Worm (Caenorhabditis elegans) whole organism, late embryonic: ENCODE results near the gene lin-31.

ENCODE experiments used
- C08G9.2 ChIP-seq: sonication (generic microtip); optimal IDR thresholded peaks from 2 replicates; lab custom pipeline; 2016; ENCODE audit warnings: mild to moderate bottlenecking, missing genetic modification characterization, moderate library complexity, missing compliant biosample characterization
- F13H6.1 ChIP-seq: sonication (generic microtip); optimal IDR thresholded peaks from 2 replicates; lab custom pipeline; 2016; ENCODE audit warnings: missing genetic modification characterization, missing compliant biosample characterization
- K02D7.2 ChIP-seq: sonication (generic microtip); optimal IDR thresholded peaks from 2 replicates; lab custom pipeline; 2017; ENCODE audit warnings: mild to moderate bottlenecking, missing genetic modification characterization, missing compliant biosample characterization
- K09A11.1 ChIP-seq: sonication (generic microtip); optimal IDR thresholded peaks from 2 replicates; lab custom pipeline; 2017; ENCODE audit warnings: antibody characterized with exemption, mild to moderate bottlenecking, missing genetic modification characterization, missing compliant biosample characterization; ENCODE audit not compliant: insufficient read depth
- T23F11.4 ChIP-seq: fragments of 200-800 bp; sonication (Bioruptor generic); optimal IDR thresholded peaks from 2 replicates; lab custom pipeline; 2018; ENCODE audit warnings: mild to moderate bottlenecking, missing genetic modification characterization, missing compliant biosample characterization
- ahr-1 ChIP-seq: sonication (generic microtip); optimal IDR thresholded peaks from 2 replicates; lab custom pipeline; 2016; ENCODE audit warnings: missing genetic modification characterization, missing compliant biosample characterization
- ceh-14 ChIP-seq: sonication (generic microtip); optimal IDR thresholded peaks from 2 replicates; lab custom pipeline; 2016; ENCODE audit warnings: missing genotype, missing genetic modification characterization, missing compliant biosample characterization
- ceh-18 ChIP-seq: sonication (generic microtip); optimal IDR thresholded peaks from 2 replicates; lab custom pipeline; 2016; ENCODE audit warnings: missing genetic modification characterization, missing compliant biosample characterization
- ceh-19 ChIP-seq: fragments of 200-800 bp; sonication (Bioruptor generic); optimal IDR thresholded peaks from 2 replicates; lab custom pipeline; 2018; ENCODE audit warnings: mild to moderate bottlenecking, missing genetic modification characterization, missing compliant biosample characterization
- ceh-31 ChIP-seq: sonication (generic microtip); optimal IDR thresholded peaks from 2 replicates; lab custom pipeline; 2016; ENCODE audit warnings: missing genetic modification characterization, missing compliant biosample characterization
- ceh-34 ChIP-seq: sonication (generic microtip); optimal IDR thresholded peaks from 2 replicates; lab custom pipeline; 2016; ENCODE audit warnings: mild to moderate bottlenecking, missing genetic modification characterization, missing compliant biosample characterization
- ceh-6 ChIP-seq: fragments of 200-800 bp; sonication (Bioruptor generic); optimal IDR thresholded peaks from 2 replicates; lab custom pipeline; 2018; ENCODE audit warnings: mild to moderate bottlenecking, missing genetic modification characterization, missing compliant biosample characterization
- dmd-4 ChIP-seq: sonication (generic microtip); optimal IDR thresholded peaks from 2 replicates; lab custom pipeline; 2016; ENCODE audit warnings: borderline replicate concordance, missing genetic modification characterization, missing compliant biosample characterization
- dve-1 ChIP-seq: sonication (generic microtip); optimal IDR thresholded peaks from 2 replicates; lab custom pipeline; 2017; ENCODE audit warnings: antibody characterized with exemption, mild to moderate bottlenecking, missing genetic modification characterization, missing compliant biosample characterization
- fax-1 ChIP-seq: sonication (generic microtip); optimal IDR thresholded peaks from 2 replicates; lab custom pipeline; 2016; ENCODE audit warnings: missing genotype, missing genetic modification characterization, missing compliant biosample characterization
- fkh-6 ChIP-seq: sonication (generic microtip); optimal IDR thresholded peaks from 2 replicates; lab custom pipeline; 2016; ENCODE audit warnings: missing genetic modification characterization, missing compliant biosample characterization
- hlh-30 ChIP-seq: sonication (generic microtip); optimal IDR thresholded peaks from 2 replicates; lab custom pipeline; 2017; ENCODE audit warnings: antibody characterized with exemption, missing genetic modification characterization, missing compliant biosample characterization; ENCODE audit not compliant: insufficient read depth
- lin-11 ChIP-seq: fragments of 200-800 bp; sonication (Bioruptor generic); optimal IDR thresholded peaks from 2 replicates; lab custom pipeline; 2018; ENCODE audit warnings: mild to moderate bottlenecking, missing genetic modification characterization, missing compliant biosample characterization
- nfya-1 ChIP-seq: sonication (generic microtip); optimal IDR thresholded peaks from 2 replicates; lab custom pipeline; 2017; ENCODE audit warnings: missing genetic modification characterization, mild to moderate bottlenecking, missing compliant biosample characterization, antibody characterized with exemption, moderate library complexity
- odd-2 ChIP-seq: sonication (generic microtip); optimal IDR thresholded peaks from 2 replicates; lab custom pipeline; 2017; ENCODE audit warnings: antibody characterized with exemption, mild to moderate bottlenecking, missing genetic modification characterization, missing compliant biosample characterization
- pag-3 ChIP-seq: sonication (generic microtip); optimal IDR thresholded peaks from 2 replicates; lab custom pipeline; 2016; ENCODE audit warnings: missing compliant biosample characterization, missing genetic modification characterization, borderline replicate concordance
- pax-1 ChIP-seq: fragments of 150-350 bp; optimal IDR thresholded peaks from 2 replicates; lab custom pipeline; 2014; ENCODE audit warnings: missing biosample characterization, missing genetic modification characterization
- pha-4 ChIP-seq: fragments of 150-350 bp; optimal IDR thresholded peaks from 2 replicates; lab custom pipeline; 2018; ENCODE audit warnings: missing biosample characterization, missing genetic modification reagents, missing genetic modification characterization
- sdc-2 ChIP-seq: sonication (generic microtip); optimal IDR thresholded peaks from 2 replicates; lab custom pipeline; 2016; ENCODE audit warnings: missing genotype, missing genetic modification characterization, missing compliant biosample characterization
- sox-2 ChIP-seq: fragments of 200-800 bp; sonication (Bioruptor generic); IDR thresholded peaks from 2 replicates; pipeline ENCODE4 v1.3.6; 2022; ENCODE audit warnings: missing genetic modification reagents, missing genetic modification characterization, missing compliant biosample characterization
- syd-9 ChIP-seq: sonication (generic microtip); optimal IDR thresholded peaks from 2 replicates; lab custom pipeline; 2016; ENCODE audit warnings: mild to moderate bottlenecking, missing genetic modification characterization, moderate library complexity, missing compliant biosample characterization
- tbx-2 ChIP-seq: sonication (generic microtip); optimal IDR thresholded peaks from 2 replicates; lab custom pipeline; 2016; ENCODE audit warnings: missing genetic modification characterization, missing compliant biosample characterization
- unc-42 ChIP-seq: sonication (generic microtip); optimal IDR thresholded peaks from 2 replicates; lab custom pipeline; 2016; ENCODE audit warnings: missing genotype, missing genetic modification characterization, missing compliant biosample characterization
- unc-55 ChIP-seq: sonication (generic microtip); optimal IDR thresholded peaks from 2 replicates; lab custom pipeline; 2017; ENCODE audit warnings: missing biosample characterization, missing genetic modification reagents, missing genetic modification characterization
- unc-86 ChIP-seq: sonication (generic microtip); optimal IDR thresholded peaks from 2 replicates; lab custom pipeline; 2016; ENCODE audit warnings: missing genetic modification characterization, missing compliant biosample characterization
- ztf-16 ChIP-seq: sonication (generic microtip); optimal IDR thresholded peaks from 2 replicates; lab custom pipeline; 2017; ENCODE audit warnings: missing genetic modification characterization, missing compliant biosample characterization

lin-31 gene

DNA sequence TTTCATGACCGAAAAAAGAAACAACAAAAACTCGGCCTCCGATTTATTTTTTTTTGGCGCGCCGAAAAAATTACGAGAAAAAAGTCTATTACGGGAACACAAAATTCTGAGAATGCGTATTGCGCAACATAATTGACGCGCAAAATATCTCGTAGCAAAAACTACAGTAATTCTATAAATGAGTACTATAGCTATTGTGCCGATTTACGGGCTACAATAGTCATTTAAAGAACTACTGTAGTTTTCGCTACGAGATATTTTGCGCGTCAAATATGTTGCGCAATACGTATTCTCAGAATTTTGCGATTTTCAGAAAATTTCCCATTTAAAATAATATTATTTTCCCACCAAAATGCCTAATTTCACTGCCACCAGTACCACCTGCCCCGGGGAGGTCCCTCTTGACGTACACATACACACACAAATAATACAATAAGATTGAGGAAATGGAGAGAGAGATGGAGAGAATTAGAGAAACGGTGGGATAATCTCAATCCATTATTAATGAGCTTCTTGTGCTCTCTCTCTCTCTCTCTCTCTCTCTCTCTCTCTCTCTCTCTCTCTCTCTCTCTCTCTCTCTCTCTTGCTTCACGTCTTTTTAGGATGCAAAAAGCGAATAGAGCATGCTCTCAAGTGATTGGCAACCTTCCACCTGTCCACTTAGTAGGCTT, 22.8 kb upstream of the lin-31 start (continued):
- no peak for TF ChIP-seq C08G9.2 (tag; lab: Kevin White, UChicago)
- no peak for TF ChIP-seq pag-3 (tag; lab: Kevin White, UChicago)
- no peak for TF ChIP-seq sox-2
- no peak for TF ChIP-seq dmd-4 (tag; lab: Kevin White, UChicago)
- peak; percentile 31 for TF ChIP-seq nfya-1 (tag; lab: Kevin White, UChicago)
- TF ChIP-seq ztf-16 (tag; lab: Kevin White, UChicago): no peak

DNA sequence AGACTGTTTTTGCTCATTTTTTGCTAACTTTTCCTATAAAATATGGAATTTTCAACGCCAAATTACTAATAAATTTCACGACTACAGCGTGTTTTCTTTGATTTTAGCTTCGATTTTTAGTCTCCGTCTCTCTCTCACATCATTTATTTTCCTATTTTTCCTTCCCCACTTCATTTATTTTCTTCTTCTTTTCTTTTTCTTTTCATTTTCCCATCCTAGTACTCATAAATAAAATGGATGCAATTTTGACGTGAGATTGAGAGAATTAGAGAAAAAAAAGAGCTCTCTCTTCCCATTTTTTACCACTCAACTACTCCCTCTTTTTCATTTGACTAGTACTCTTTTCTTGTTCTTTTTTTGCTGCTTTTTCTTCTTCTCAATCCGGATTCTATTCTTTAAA, 22.1 kb upstream of the lin-31 start:
- TF ChIP-seq dve-1 (no peak), F13H6.1 (tag; lab: Kevin White, UChicago) (no peak), fax-1 (no peak), K09A11.1 (no peak), ceh-19 (no peak), unc-42 (tag; lab: Kevin White, UChicago) (no peak), fkh-6 (tag; lab: Kevin White, UChicago) (no peak), odd-2 (no peak), ceh-6 (GFP tag; lab: Kevin White, UChicago) (no peak), tbx-2 (tag; lab: Kevin White, UChicago) (no peak), hlh-30 (tag; lab: Kevin White, UChicago) (no peak), unc-86 (tag; lab: Kevin White, UChicago) (no peak), lin-11 (tag; lab: Kevin White, UChicago) (no peak), unc-55 (no peak), ceh-14 (tag; lab: Kevin White, UChicago) (no peak), syd-9 (tag; lab: Kevin White, UChicago) (no peak), ahr-1 (no peak), T23F11.4 (GFP tag; lab: Kevin White, UChicago) (no peak), ceh-18 (tag; lab: Kevin White, UChicago) (no peak)

DNA sequence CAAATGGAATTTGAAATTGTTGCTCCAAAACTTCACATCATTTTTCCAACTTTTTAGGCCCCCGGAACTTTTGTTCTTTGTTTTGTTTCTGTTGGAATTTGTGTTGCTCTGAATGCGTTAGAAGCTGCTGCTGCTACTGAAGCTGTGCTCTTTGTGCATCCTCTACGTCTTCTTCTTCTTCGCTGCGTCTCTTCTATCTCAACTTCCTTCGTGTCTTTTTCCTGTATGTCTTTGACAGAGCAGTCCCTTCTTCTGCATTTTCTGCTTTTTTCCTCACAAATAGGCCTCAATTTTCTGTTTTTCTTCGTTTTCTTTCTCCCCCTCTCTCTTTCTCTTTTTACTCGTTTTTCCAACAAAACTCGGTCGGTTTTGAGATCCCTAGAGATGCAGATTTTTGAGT, 21.1 kb upstream of the lin-31 start:
- TF ChIP-seq pax-1 (no peak), ceh-31 (peak; percentile 17)
- TF ChIP-seq, all 69 proteins: peak for 1

DNA sequence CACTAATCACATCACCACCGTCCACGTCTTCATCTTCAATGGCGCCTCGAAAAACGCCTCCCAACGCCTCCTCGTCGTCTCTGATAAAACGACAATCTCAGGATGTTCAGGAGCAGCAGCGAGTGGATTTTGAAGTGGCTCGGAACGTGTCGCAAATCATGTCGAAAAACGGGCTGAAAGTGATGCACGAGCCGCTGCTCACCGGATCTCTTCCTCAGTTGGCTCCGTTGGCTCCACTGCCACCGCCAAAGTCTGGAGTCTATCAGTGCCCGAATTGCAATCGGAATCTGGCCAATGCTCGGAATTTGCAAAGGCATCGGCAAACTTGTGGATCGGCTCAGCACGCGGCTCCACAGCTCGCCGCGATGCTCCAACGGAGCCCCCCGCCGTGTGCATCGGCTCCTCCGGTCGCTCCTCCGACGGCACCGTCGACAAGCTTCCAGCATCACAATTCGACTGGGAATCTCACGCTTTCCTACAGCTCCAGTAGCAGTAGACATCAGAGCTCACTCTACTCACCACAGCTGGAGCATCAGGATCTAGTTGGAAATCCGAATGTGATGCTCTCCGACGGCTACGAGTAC, 18.0 kb upstream of the lin-31 start:
- TF ChIP-seq sdc-2 (tag; lab: Kevin White, UChicago) (peak; percentile 29), pag-3 (tag; lab: Kevin White, UChicago) (no peak), pha-4 (tag; lab: Kevin White, UChicago) (no peak)

DNA sequence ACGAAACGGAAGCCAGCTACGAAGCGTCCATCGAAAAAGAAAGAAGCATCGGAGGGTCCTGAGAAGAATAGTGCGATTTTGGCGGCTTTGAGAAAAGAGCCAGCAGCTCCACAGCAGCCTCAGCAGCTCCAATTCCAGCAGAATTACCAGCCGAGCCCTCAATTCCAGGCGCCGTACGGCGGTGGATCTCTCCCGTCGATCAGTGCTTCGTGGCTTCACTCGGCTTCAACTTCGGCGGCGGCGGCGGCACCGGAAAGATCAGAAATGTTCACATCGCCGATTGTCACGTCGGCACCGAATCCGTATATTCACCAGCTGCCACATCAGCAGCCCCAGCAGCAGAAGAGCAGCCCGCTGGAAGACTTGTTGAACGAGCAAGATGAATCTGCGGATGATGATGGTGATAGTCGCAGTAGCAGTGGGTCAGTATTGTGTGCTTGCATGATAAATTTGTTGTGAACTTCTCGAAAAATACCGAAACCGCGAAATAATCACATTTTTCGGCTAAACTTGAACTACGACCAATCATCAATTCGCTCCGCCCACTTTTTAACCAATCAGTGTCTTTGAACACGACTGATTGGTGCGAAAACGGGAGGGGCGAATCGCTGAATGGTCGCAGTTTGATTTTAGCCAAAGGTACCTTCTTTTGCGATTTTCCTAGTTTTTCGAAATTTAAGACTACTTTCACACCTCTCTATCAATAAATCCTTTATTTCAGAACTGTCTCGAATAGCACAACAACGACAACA, 16.5 kb upstream of the lin-31 start:
- TF ChIP-seq nfya-1 (tag; lab: Kevin White, UChicago) (peak; percentile 88), K02D7.2 (tag; lab: Kevin White, UChicago) (no peak)

DNA sequence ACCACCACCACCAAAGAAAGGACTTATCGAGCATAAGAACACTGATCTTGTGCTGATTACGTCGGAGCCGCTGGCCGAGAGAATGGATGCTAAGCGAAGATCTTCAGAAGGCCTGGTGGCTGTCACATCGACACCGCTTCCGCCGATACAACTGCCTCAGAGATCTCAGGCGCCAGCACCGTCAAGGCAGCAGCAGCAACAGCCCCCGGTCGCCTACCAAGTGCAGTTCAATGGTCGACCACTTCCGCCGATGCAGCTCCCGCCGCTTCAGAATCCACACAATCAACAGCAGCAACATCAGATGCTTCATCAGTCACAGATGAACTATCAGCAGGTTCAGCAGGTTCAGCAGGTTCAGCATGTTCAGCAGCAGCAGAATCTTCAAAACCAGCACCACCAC, 15.3 kb upstream of the lin-31 start:
- TF ChIP-seq F13H6.1 (tag; lab: Kevin White, UChicago): no peak
- no peak for TF ChIP-seq odd-2
- no peak for TF ChIP-seq unc-42 (tag; lab: Kevin White, UChicago)
- TF ChIP-seq sdc-2 (tag; lab: Kevin White, UChicago): no peak
- TF ChIP-seq ceh-34 (tag; lab: Kevin White, UChicago): no peak
